Fruit fly (Drosophila melanogaster) whole organism, embryonic: ENCODE measurements around the gene Cortactin.

Source experiments
- Abd-B ChIP-seq: fragments of 200-800 bp; sonication (Bioruptor generic); optimal IDR thresholded peaks from 2 replicates; lab custom pipeline; 2018; ENCODE audit warnings: missing biosample characterization, mild to moderate bottlenecking, missing genetic modification characterization, moderate library complexity
- Atf6 ChIP-seq: fragments of 200-800 bp; sonication (Bioruptor generic); IDR thresholded peaks from 2 replicates; pipeline ENCODE4 v1.3.6; 2022; ENCODE audit warnings: missing biosample characterization, missing genetic modification characterization
- CG10274 ChIP-seq: fragments of 200-800 bp; sonication (Bioruptor generic); optimal IDR thresholded peaks from 3 replicates; lab custom pipeline; 2017; ENCODE audit warnings: missing biosample characterization, mild to moderate bottlenecking, missing genetic modification characterization
- CG12104 ChIP-seq: fragments of 200-800 bp; sonication (Bioruptor generic); optimal IDR thresholded peaks from 3 replicates; lab custom pipeline; 2016; ENCODE audit warnings: missing biosample characterization, missing genetic modification characterization
- CG12219 ChIP-seq: fragments of 200-800 bp; sonication (Bioruptor generic); optimal IDR thresholded peaks from 3 replicates; lab custom pipeline; 2018; ENCODE audit warnings: missing biosample characterization, mild to moderate bottlenecking, missing genetic modification characterization
- CG12659 ChIP-seq: fragments of 200-800 bp; sonication (Bioruptor generic); optimal IDR thresholded peaks from 3 replicates; lab custom pipeline; 2017; ENCODE audit warnings: mild to moderate bottlenecking, missing biosample characterization, missing genetic modification reagents, missing genetic modification characterization
- CG13287 ChIP-seq: fragments of 200-800 bp; sonication (Bioruptor generic); IDR thresholded peaks from 2 replicates; pipeline ENCODE4 v1.3.6; 2022; ENCODE audit warnings: missing biosample characterization, missing genetic modification characterization; ENCODE audit not compliant: partially characterized antibody
- CG14860 ChIP-seq: fragments of 200-800 bp; sonication (Bioruptor generic); IDR thresholded peaks from 3 replicates; pipeline ENCODE4 v1.3.6; 2022; ENCODE audit warnings: missing biosample characterization, missing genetic modification characterization; ENCODE audit not compliant: partially characterized antibody
- CG17385 ChIP-seq: fragments of 200-800 bp; sonication (Bioruptor generic); optimal IDR thresholded peaks from 3 replicates; lab custom pipeline; 2018; ENCODE audit warnings: missing biosample characterization, mild to moderate bottlenecking, missing genetic modification characterization
- CG17829 ChIP-seq: fragments of 200-800 bp; optimal IDR thresholded peaks from 2 replicates; lab custom pipeline; 2019; ENCODE audit warnings: missing biosample characterization, mild to moderate bottlenecking, missing genetic modification characterization, moderate library complexity
- CG2116 ChIP-seq: fragments of 200-800 bp; sonication (Bioruptor generic); optimal IDR thresholded peaks from 3 replicates; lab custom pipeline; 2018; ENCODE audit warnings: missing biosample characterization, mild to moderate bottlenecking, missing genetic modification characterization
- CG2202 ChIP-seq: fragments of 200-800 bp; sonication (Bioruptor generic); optimal IDR thresholded peaks from 2 replicates; lab custom pipeline; 2018; ENCODE audit warnings: missing biosample characterization, mild to moderate bottlenecking, missing genetic modification characterization
- CG43689 ChIP-seq: fragments of 200-800 bp; sonication (Bioruptor generic); IDR thresholded peaks from 2 replicates; pipeline ENCODE4 v1.3.6; 2022; ENCODE audit warnings: missing biosample characterization, missing genetic modification characterization
- CG7786 ChIP-seq: fragments of 200-800 bp; sonication (Bioruptor generic); optimal IDR thresholded peaks from 2 replicates; lab custom pipeline; 2016; ENCODE audit warnings: missing biosample characterization, missing genetic modification characterization
- CG8359 ChIP-seq: fragments of 200-800 bp; sonication (Bioruptor generic); optimal IDR thresholded peaks from 2 replicates; lab custom pipeline; 2017; ENCODE audit warnings: missing biosample characterization, mild to moderate bottlenecking, missing genetic modification characterization, borderline replicate concordance
- CG9727 ChIP-seq: fragments of 200-800 bp; sonication (Bioruptor generic); optimal IDR thresholded peaks from 3 replicates; lab custom pipeline; 2017; ENCODE audit warnings: missing biosample characterization, mild to moderate bottlenecking, missing genetic modification characterization
- D ChIP-seq, 2 experiments: fragments of 200-800 bp in 1 of 2; fragments of >200 bp in 1 of 2; sonication (Bioruptor generic) in 1 of 2; optimal IDR thresholded peaks; 2 replicates in 1 of 2; 3 replicates in 1 of 2; lab custom pipeline; 2017; ENCODE audit warnings: mild to moderate bottlenecking in 1 of 2, missing biosample characterization in 1 of 2, missing genetic modification characterization in 1 of 2, missing genetic modification reagents in 1 of 2
- Dek ChIP-seq: fragments of 200-800 bp; sonication (Bioruptor generic); optimal IDR thresholded peaks from 3 replicates; lab custom pipeline; 2019; ENCODE audit warnings: missing biosample characterization, mild to moderate bottlenecking, missing genetic modification characterization, moderate library complexity
- ERR ChIP-seq: fragments of 200-800 bp; sonication (Bioruptor generic); optimal IDR thresholded peaks from 2 replicates; lab custom pipeline; 2016; ENCODE audit warnings: missing biosample characterization, missing genetic modification characterization
- HHEX ChIP-seq: fragments of 200-800 bp; sonication (Bioruptor generic); optimal IDR thresholded peaks from 3 replicates; lab custom pipeline; 2017; ENCODE audit warnings: missing biosample characterization, mild to moderate bottlenecking, missing genetic modification characterization, missing genetic modification reagents
- HLH4C ChIP-seq: fragments of 200-800 bp; sonication (Bioruptor generic); IDR thresholded peaks from 3 replicates; pipeline ENCODE4 v1.3.6; 2022; ENCODE audit warnings: missing biosample characterization, missing genetic modification characterization; ENCODE audit not compliant: partially characterized antibody
- MESR4 ChIP-seq: fragments of 200-800 bp; sonication (Bioruptor generic); optimal IDR thresholded peaks from 2 replicates; lab custom pipeline; 2018; ENCODE audit warnings: missing biosample characterization, mild to moderate bottlenecking, missing genetic modification characterization, moderate library complexity
- Max ChIP-seq: fragments of 200-800 bp; sonication (Bioruptor generic); optimal IDR thresholded peaks from 2 replicates; lab custom pipeline; 2016; ENCODE audit warnings: missing biosample characterization, mild to moderate bottlenecking, missing genetic modification characterization
- Taf1 ChIP-seq: fragments of 200-800 bp; sonication (Bioruptor generic); IDR thresholded peaks from 2 replicates; pipeline ENCODE4 v1.3.6; 2022; ENCODE audit warnings: missing biosample characterization, missing genetic modification characterization
- Trl ChIP-seq, 3 experiments: fragments of >200 bp in 2 of 3; fragments of 200-800 bp in 1 of 3; sonication (Bioruptor generic) in 1 of 3; optimal IDR thresholded peaks; 2 replicates in 1 of 3; 3 replicates in 2 of 3; lab custom pipeline; 2016 to 2017; ENCODE audit warnings: missing biosample characterization in 1 of 3, missing genetic modification characterization in 1 of 3
- ase ChIP-seq: fragments of 200-800 bp; sonication (Bioruptor generic); IDR thresholded peaks from 3 replicates; pipeline ENCODE4 v1.3.6; 2022; ENCODE audit warnings: missing biosample characterization, missing genetic modification characterization
- ato ChIP-seq: fragments of 200-800 bp; sonication (Bioruptor generic); IDR thresholded peaks from 2 replicates; pipeline ENCODE4 v1.3.6; 2022; ENCODE audit warnings: missing biosample characterization, missing genetic modification characterization; ENCODE audit not compliant: partially characterized antibody
- danr ChIP-seq: fragments of 200-800 bp; sonication (Bioruptor generic); IDR thresholded peaks from 2 replicates; pipeline ENCODE4 v1.3.6; 2022; ENCODE audit warnings: missing biosample characterization, missing genetic modification characterization
- dati ChIP-seq: fragments of 200-800 bp; sonication (Bioruptor generic); IDR thresholded peaks from 2 replicates; pipeline ENCODE4 v1.3.6; 2022; ENCODE audit warnings: missing biosample characterization, missing genetic modification characterization
- gsb ChIP-seq: fragments of 200-800 bp; sonication (Bioruptor generic); IDR thresholded peaks from 2 replicates; pipeline ENCODE4 v1.3.6; 2022; ENCODE audit warnings: missing biosample characterization, missing genetic modification characterization
- gsb-n ChIP-seq: fragments of 200-800 bp; sonication (Bioruptor generic); optimal IDR thresholded peaks from 3 replicates; lab custom pipeline; 2018; ENCODE audit warnings: missing biosample characterization, mild to moderate bottlenecking, missing genetic modification characterization
- ind ChIP-seq: fragments of 200-800 bp; sonication (Bioruptor generic); optimal IDR thresholded peaks from 3 replicates; lab custom pipeline; 2016; ENCODE audit warnings: missing biosample characterization, missing genetic modification characterization
- kni ChIP-seq: fragments of 200-800 bp; sonication (Bioruptor generic); optimal IDR thresholded peaks from 3 replicates; lab custom pipeline; 2017; ENCODE audit warnings: mild to moderate bottlenecking, missing biosample characterization, missing genetic modification reagents, missing genetic modification characterization
- lov ChIP-seq, 2 experiments: fragments of 200-800 bp in 1 of 2; fragments of >200 bp in 1 of 2; sonication (Bioruptor generic) in 1 of 2; IDR thresholded peaks in 1 of 2; optimal IDR thresholded peaks in 1 of 2; 2 replicates in 1 of 2; 3 replicates in 1 of 2; pipeline versions ENCODE4 v1.3.6 to Lab custom; 2017 to 2022; ENCODE audit warnings: missing biosample characterization in 1 of 2, missing genetic modification characterization in 1 of 2
- org-1 ChIP-seq: fragments of 200-800 bp; sonication (Bioruptor generic); optimal IDR thresholded peaks from 2 replicates; lab custom pipeline; 2017; ENCODE audit warnings: missing biosample characterization, missing genetic modification characterization
- pb ChIP-seq: fragments of 200-800 bp; sonication (Bioruptor generic); optimal IDR thresholded peaks from 3 replicates; lab custom pipeline; 2016; ENCODE audit warnings: missing biosample characterization, missing genetic modification characterization
- prd ChIP-seq, 3 experiments: fragments of >200 bp in 2 of 3; fragments of 200-800 bp in 1 of 3; sonication (Bioruptor generic) in 1 of 3; optimal IDR thresholded peaks in 2 of 3; IDR thresholded peaks in 1 of 3; 2 replicates in 2 of 3; 3 replicates in 1 of 3; pipeline versions ENCODE4 v1.3.6 to Lab custom; 2017 to 2022; ENCODE audit warnings: missing biosample characterization in 1 of 3, missing genetic modification characterization in 1 of 3
- run ChIP-seq: fragments of 200-800 bp; sonication (Bioruptor generic); optimal IDR thresholded peaks from 3 replicates; lab custom pipeline; 2018; ENCODE audit warnings: missing biosample characterization, mild to moderate bottlenecking, missing genetic modification characterization
- salm ChIP-seq: fragments of 200-800 bp; sonication (Bioruptor generic); optimal IDR thresholded peaks from 2 replicates; lab custom pipeline; 2018; ENCODE audit warnings: missing biosample characterization, mild to moderate bottlenecking, missing genetic modification characterization
- shn ChIP-seq: fragments of 200-800 bp; sonication (Bioruptor generic); optimal IDR thresholded peaks from 3 replicates; lab custom pipeline; 2016; ENCODE audit warnings: missing biosample characterization, missing genetic modification characterization
- ttk ChIP-seq: fragments of 200-800 bp; sonication (Bioruptor generic); IDR thresholded peaks from 2 replicates; pipeline ENCODE4 v2.1.2; 2022; ENCODE audit warnings: missing biosample characterization, missing genetic modification characterization
- vnd ChIP-seq: fragments of 200-800 bp; sonication (Bioruptor generic); IDR thresholded peaks from 3 replicates; pipeline ENCODE4 v1.3.6; 2022; ENCODE audit warnings: missing biosample characterization, missing genetic modification characterization; ENCODE audit not compliant: partially characterized antibody
- vvl ChIP-seq: fragments of 200-800 bp; sonication (Bioruptor generic); IDR thresholded peaks from 2 replicates; pipeline ENCODE4 v1.3.6; 2022; ENCODE audit warnings: missing biosample characterization, missing genetic modification characterization
- wor ChIP-seq: fragments of 200-800 bp; sonication (Bioruptor generic); IDR thresholded peaks from 2 replicates; pipeline ENCODE4 v1.3.6; 2022; ENCODE audit warnings: missing biosample characterization, missing genetic modification characterization
- zen2 ChIP-seq: fragments of 200-800 bp; sonication (Bioruptor generic); IDR thresholded peaks from 3 replicates; pipeline ENCODE4 v1.3.6; 2022; ENCODE audit warnings: missing biosample characterization, missing genetic modification characterization; ENCODE audit not compliant: partially characterized antibody
- zfh1 ChIP-seq: fragments of 200-800 bp; sonication (Bioruptor generic); IDR thresholded peaks from 3 replicates; pipeline ENCODE4 v1.3.6; 2022; ENCODE audit warnings: missing biosample characterization, missing genetic modification characterization

The Cortactin gene

DNA sequence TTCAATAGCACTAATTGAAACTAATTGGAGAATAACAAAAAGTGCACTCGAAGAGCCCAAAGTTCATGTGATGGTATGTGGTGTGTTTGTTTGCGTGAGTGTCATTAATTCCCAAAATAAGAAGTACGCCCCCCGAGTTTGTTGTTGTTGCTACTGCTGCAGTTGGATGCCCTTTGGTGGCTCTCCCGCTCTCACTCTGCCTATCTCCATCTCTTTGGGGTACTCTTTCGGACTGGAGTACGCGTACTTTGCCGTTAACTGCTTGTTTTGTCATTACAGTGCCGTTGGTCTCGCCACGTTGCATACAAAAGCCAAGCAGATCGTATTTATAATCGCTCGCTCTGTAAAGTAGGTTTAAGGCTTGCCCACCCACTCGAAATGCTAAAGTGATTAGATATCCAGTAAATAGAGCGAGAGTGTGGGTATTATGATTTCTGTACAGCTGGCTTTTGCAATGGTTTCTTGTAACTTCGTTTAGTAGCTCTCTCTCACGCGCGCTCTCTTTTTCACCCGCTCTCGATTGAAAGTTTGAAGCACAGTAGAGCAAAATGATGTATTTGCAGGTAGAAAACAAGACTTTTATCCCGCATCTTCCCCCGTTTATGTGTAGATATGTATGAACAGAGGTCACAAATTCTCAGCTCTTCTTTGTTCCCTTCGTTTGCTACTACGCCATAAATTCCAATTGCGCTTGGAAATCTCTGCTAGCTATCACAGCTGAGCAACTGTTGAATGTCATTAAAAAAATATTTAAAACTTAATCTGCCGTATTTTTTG, 47.9 kb upstream of the Cortactin start:
- TF ChIP-seq CG7786 (GFP tag; lab: Kevin White, UChicago) (peak; percentile 23), vnd (no peak), Max (GFP tag; lab: Kevin White, UChicago) (no peak), gsb (no peak), CG13287 (GFP tag; lab: Robert Waterston, UW) (no peak), run (peak; percentile 39), HLH4C (GFP tag; lab: Robert Waterston, UW) (0 out of 3 replicates have a peak, but pooled peaks have one; percentile 23), Abd-B (GFP tag; lab: Kevin White, UChicago) (peak; percentile 39), Atf6 (GFP tag; lab: Robert Waterston, UW) (0 out of 2 replicates have a peak, but pooled peaks have one; percentile 15), wor (no peak), salm (tag; lab: Kevin White, UChicago) (peak; percentile 38), Dek (tag; lab: Kevin White, UChicago) (peak; percentile 23), D (optimal IDR thresholded peaks at IDR 0.05; lab: Kevin White, UChicago) (no peak), D (GFP tag; optimal IDR thresholded peaks at IDR 0.05; lab: Kevin White, UChicago) (peak; percentile 5), Trl (optimal IDR thresholded peaks at IDR 0.05; lab: Kevin White, UChicago) (peak; percentile 75), Trl (GFP tag; optimal IDR thresholded peaks at IDR 0.05; lab: Kevin White, UChicago) (no peak), kni (peak; percentile 73), CG17385 (GFP tag; lab: Kevin White, UChicago) (peak; percentile 57), CG8359 (GFP tag; lab: Kevin White, UChicago) (no peak), gsb-n (tag; lab: Kevin White, UChicago) (no peak), org-1 (GFP tag; lab: Kevin White, UChicago) (no peak), CG17829 (tag; lab: Kevin White, UChicago) (peak; percentile 19), Taf1 (GFP tag; lab: Robert Waterston, UW) (no peak), ind (GFP tag; lab: Kevin White, UChicago) (peak; percentile 36), MESR4 (GFP tag; lab: Kevin White, UChicago) (no peak), ase (GFP tag; lab: Robert Waterston, UW) (no peak), CG43689 (GFP tag; lab: Robert Waterston, UW) (no peak), vvl (GFP tag; lab: Robert Waterston, UW) (no peak), danr (no peak), HHEX (GFP tag; lab: Kevin White, UChicago) (peak; percentile 47), zen2 (GFP tag; lab: Robert Waterston, UW) (no peak), dati (GFP tag; lab: Robert Waterston, UW) (no peak), CG10274 (GFP tag; lab: Kevin White, UChicago) (peak; percentile 11), ato (no peak), ERR (GFP tag; lab: Kevin White, UChicago) (no peak), CG12219 (GFP tag; lab: Kevin White, UChicago) (peak; percentile 58), CG14860 (GFP tag; lab: Robert Waterston, UW) (no peak), CG2116 (no peak), CG2202 (tag; lab: Kevin White, UChicago) (no peak), prd (optimal IDR thresholded peaks at IDR 0.05; lab: Kevin White, UChicago) (no peak), prd (GFP tag; IDR thresholded peaks at IDR 0.05; lab: Robert Waterston, UW) (peak; percentile 32; the same call in 1 of the 3 replicates), zfh1 (GFP tag; lab: Robert Waterston, UW) (no peak), pb (GFP tag; lab: Kevin White, UChicago) (no peak), ttk (GFP tag; lab: Robert Waterston, UW) (0 out of 2 replicates have a peak, but pooled peaks have one; percentile 10), CG9727 (no peak), lov (optimal IDR thresholded peaks at IDR 0.05; lab: Kevin White, UChicago) (no peak), lov (GFP tag; IDR thresholded peaks at IDR 0.05; lab: Robert Waterston, UW) (no peak), CG12659 (GFP tag; lab: Kevin White, UChicago) (peak; percentile 45), shn (GFP tag; lab: Kevin White, UChicago) (peak; percentile 26), CG12104 (GFP tag; lab: Kevin White, UChicago) (peak; percentile 33)
